Worm (Caenorhabditis elegans) whole organism, dauer: ENCODE results near the gene nlp-25.

Source experiments
- unc-62 ChIP-seq: sonication (generic microtip); optimal IDR thresholded peaks from 2 replicates; lab custom pipeline; 2017; ENCODE audit warnings: missing biosample characterization, missing genetic modification reagents, missing genetic modification characterization

The nlp-25 gene

ce11 chrV:19605880-19606279 is at the start of gene nlp-25:
Gene nlp-25, plus strand, starts transcription at chrV:19606180.
- no peak for TF ChIP-seq unc-62 (GFP tag; lab: Kevin White, UChicago)

- TF ChIP-seq unc-62 (GFP tag; lab: Kevin White, UChicago): no peak
Measured at ce11 chrV:19565082-19565481, 40.9 kb upstream of the nlp-25 start, which contains the start of gene kcnl-1. Gene kcnl-1, plus strand, starts transcription at chrV:19565382.

ce11 chrV:19570102-19570501 is 35.9 kb upstream of the nlp-25 start:
- no peak for TF ChIP-seq unc-62 (GFP tag; lab: Kevin White, UChicago)

ce11 chrV:19579509-19579908 is 26.5 kb upstream of the nlp-25 start:
- no peak for TF ChIP-seq unc-62 (GFP tag; lab: Kevin White, UChicago)

- TF ChIP-seq unc-62 (GFP tag; lab: Kevin White, UChicago): no peak
Measured at ce11 chrV:19582256-19582655, 23.7 kb upstream of the nlp-25 start.

ce11 chrV:19590826-19591225 is 15.2 kb upstream of the nlp-25 start:
- TF ChIP-seq unc-62 (GFP tag; lab: Kevin White, UChicago): no peak

ce11 chrV:19599087-19599486 is 6.9 kb upstream of the nlp-25 start:
- TF ChIP-seq unc-62 (GFP tag; lab: Kevin White, UChicago): no peak

ce11 chrV:19605415-19605814 is 565 bp upstream of the nlp-25 start:
- no peak for TF ChIP-seq unc-62 (GFP tag; lab: Kevin White, UChicago)

- no peak for TF ChIP-seq unc-62 (GFP tag; lab: Kevin White, UChicago)
Measured at ce11 chrV:19608665-19609064, 2.7 kb downstream of the nlp-25 start.

ce11 chrV:19609194-19609593 is 3.2 kb downstream of the nlp-25 start, which contains the start of gene grsp-1:
Gene grsp-1, plus strand, starts transcription at chrV:19609494.
- no peak for TF ChIP-seq unc-62 (GFP tag; lab: Kevin White, UChicago)

ce11 chrV:19610118-19610707 is 4.2 kb downstream of the nlp-25 start:
- no peak for TF ChIP-seq unc-62 (GFP tag; lab: Kevin White, UChicago)

- no peak for TF ChIP-seq unc-62 (GFP tag; lab: Kevin White, UChicago)
Measured at ce11 chrV:19611675-19612345, 5.8 kb downstream of the nlp-25 start.

ce11 chrV:19613161-19613560 is 7.2 kb downstream of the nlp-25 start, which contains the start of gene nlp-26:
Gene nlp-26, plus strand, starts transcription at chrV:19613461.
- no peak for TF ChIP-seq unc-62 (GFP tag; lab: Kevin White, UChicago)

- no peak for TF ChIP-seq unc-62 (GFP tag; lab: Kevin White, UChicago)
Measured at ce11 chrV:19620098-19620497, 14.1 kb downstream of the nlp-25 start.

- TF ChIP-seq unc-62 (GFP tag; lab: Kevin White, UChicago): no peak
Measured at ce11 chrV:19622440-19622914, 16.5 kb downstream of the nlp-25 start, which contains the start of gene Y43F8C.3. Gene Y43F8C.3, minus strand, starts transcription at chrV:19622626.

- TF ChIP-seq unc-62 (GFP tag; lab: Kevin White, UChicago): no peak
Measured at ce11 chrV:19623523-19624312, 17.7 kb downstream of the nlp-25 start.
